Fruit fly (Drosophila melanogaster) whole organism, embryonic: ENCODE results near the gene Hip14.
A peak's percentile ranks its signal among the peaks of the same experiment; 100 is the strongest.

Source experiments
- Aef1 ChIP-seq: fragments of 200-800 bp; sonication (Bioruptor generic); IDR thresholded peaks from 3 replicates; pipeline ENCODE4 v1.3.6; 2022; ENCODE audit warnings: missing biosample characterization, missing genetic modification characterization
- Asciz ChIP-seq: fragments of 200-800 bp; sonication (Bioruptor generic); optimal IDR thresholded peaks from 2 replicates; lab custom pipeline; 2017; ENCODE audit warnings: missing biosample characterization, mild to moderate bottlenecking, missing genetic modification characterization, missing genetic modification reagents
- Blimp-1 ChIP-seq: fragments of 200-800 bp; sonication (Bioruptor generic); optimal IDR thresholded peaks from 3 replicates; lab custom pipeline; 2018; ENCODE audit warnings: missing biosample characterization, missing genetic modification characterization, mild to moderate bottlenecking, moderate library complexity, missing genetic modification reagents
- CG12769 ChIP-seq: fragments of 200-800 bp; sonication (Bioruptor generic); optimal IDR thresholded peaks from 2 replicates; lab custom pipeline; 2019; ENCODE audit warnings: missing biosample characterization, mild to moderate bottlenecking, missing genetic modification characterization, moderate library complexity
- CG14441 ChIP-seq: fragments of 200-800 bp; sonication (Bioruptor generic); IDR thresholded peaks from 2 replicates; pipeline ENCODE4 v1.3.6; 2022; ENCODE audit warnings: missing biosample characterization, missing genetic modification characterization
- CG1647 ChIP-seq: fragments of 200-800 bp; sonication (Bioruptor generic); optimal IDR thresholded peaks from 3 replicates; lab custom pipeline; 2016; ENCODE audit warnings: missing biosample characterization, missing genetic modification characterization
- CG17568 ChIP-seq: fragments of 200-800 bp; sonication (Bioruptor generic); optimal IDR thresholded peaks from 2 replicates; lab custom pipeline; 2018; ENCODE audit warnings: missing biosample characterization, mild to moderate bottlenecking, missing genetic modification characterization, moderate library complexity
- CG2678 ChIP-seq: fragments of 200-800 bp; sonication (Bioruptor generic); optimal IDR thresholded peaks from 3 replicates; lab custom pipeline; 2019; ENCODE audit warnings: missing biosample characterization, mild to moderate bottlenecking, missing genetic modification characterization, moderate library complexity
- CG31224 ChIP-seq: fragments of 200-800 bp; sonication (Bioruptor generic); IDR thresholded peaks from 2 replicates; pipeline ENCODE4 v1.3.6; 2022; ENCODE audit warnings: missing biosample characterization, missing genetic modification characterization
- CG3726 ChIP-seq: fragments of 200-800 bp; sonication (Bioruptor generic); IDR thresholded peaks from 3 replicates; pipeline ENCODE4, ENCODE4 v1.3.6; 2022; ENCODE audit warnings: missing biosample characterization, missing genetic modification characterization
- CG4617 ChIP-seq: fragments of 200-800 bp; sonication (Bioruptor generic); optimal IDR thresholded peaks from 3 replicates; lab custom pipeline; 2016; ENCODE audit warnings: missing biosample characterization, missing genetic modification characterization, borderline replicate concordance
- CG7372 ChIP-seq: fragments of 200-800 bp; sonication (Bioruptor generic); IDR thresholded peaks from 2 replicates; pipeline ENCODE4 v1.3.6; 2022; ENCODE audit warnings: missing biosample characterization, missing genetic modification characterization
- CG7928 ChIP-seq: fragments of 200-800 bp; sonication (Bioruptor generic); optimal IDR thresholded peaks from 2 replicates; lab custom pipeline; 2017; ENCODE audit warnings: missing biosample characterization, mild to moderate bottlenecking, missing genetic modification characterization
- CG8944 ChIP-seq: fragments of 200-800 bp; sonication (Bioruptor generic); optimal IDR thresholded peaks from 3 replicates; lab custom pipeline; 2016; ENCODE audit warnings: missing biosample characterization, missing genetic modification characterization
- CoRest ChIP-seq: fragments of 200-800 bp; sonication (Bioruptor generic); optimal IDR thresholded peaks from 3 replicates; lab custom pipeline; 2018; ENCODE audit warnings: missing biosample characterization, mild to moderate bottlenecking, missing genetic modification characterization, moderate library complexity
- D ChIP-seq, 2 experiments: fragments of 200-800 bp in 1 of 2; fragments of >200 bp in 1 of 2; sonication (Bioruptor generic) in 1 of 2; optimal IDR thresholded peaks; 2 replicates in 1 of 2; 3 replicates in 1 of 2; lab custom pipeline; 2017; ENCODE audit warnings: mild to moderate bottlenecking in 1 of 2, missing biosample characterization in 1 of 2, missing genetic modification characterization in 1 of 2, missing genetic modification reagents in 1 of 2
- D19B ChIP-seq: fragments of 200-800 bp; sonication (Bioruptor generic); optimal IDR thresholded peaks from 2 replicates; lab custom pipeline; 2017; ENCODE audit warnings: missing biosample characterization, mild to moderate bottlenecking, missing genetic modification characterization
- Dfd ChIP-seq, 2 experiments: fragments of >200 bp; optimal IDR thresholded peaks; 2 replicates each; lab custom pipeline; 2017; ENCODE audit warnings: missing biosample characterization in 2 of 2, missing genetic modification characterization in 2 of 2
- Dip2 ChIP-seq: fragments of 200-800 bp; sonication (Bioruptor generic); IDR thresholded peaks from 2 replicates; pipeline ENCODE4 v1.3.6; 2022; ENCODE audit warnings: missing biosample characterization, missing genetic modification characterization
- Doc2 ChIP-seq: fragments of 200-800 bp; sonication (Bioruptor generic); IDR thresholded peaks from 2 replicates; pipeline ENCODE4 v1.3.6; 2022; ENCODE audit warnings: missing biosample characterization, missing genetic modification characterization
- Dp ChIP-seq: fragments of 200-800 bp; sonication (Bioruptor generic); optimal IDR thresholded peaks from 2 replicates; lab custom pipeline; 2018; ENCODE audit warnings: missing biosample characterization, mild to moderate bottlenecking, missing genetic modification characterization, moderate library complexity
- Drgx ChIP-seq: fragments of 200-800 bp; sonication (Bioruptor generic); IDR thresholded peaks from 2 replicates; pipeline ENCODE4 v1.3.6; 2022; ENCODE audit warnings: missing biosample characterization, missing genetic modification characterization
- HLH4C ChIP-seq: fragments of 200-800 bp; sonication (Bioruptor generic); IDR thresholded peaks from 3 replicates; pipeline ENCODE4 v1.3.6; 2022; ENCODE audit warnings: missing biosample characterization, missing genetic modification characterization; ENCODE audit not compliant: partially characterized antibody
- Hr39 ChIP-seq: fragments of >200 bp; optimal IDR thresholded peaks from 2 replicates; lab custom pipeline; 2017
- Lim3 ChIP-seq: fragments of 200-800 bp; sonication (Bioruptor generic); IDR thresholded peaks from 2 replicates; pipeline ENCODE4 v1.3.6; 2022; ENCODE audit warnings: missing biosample characterization, missing genetic modification characterization
- Meics ChIP-seq: fragments of 200-800 bp; sonication (Bioruptor generic); optimal IDR thresholded peaks from 2 replicates; lab custom pipeline; 2017; ENCODE audit warnings: missing biosample characterization, mild to moderate bottlenecking, missing genetic modification characterization
- Mes4 ChIP-seq: fragments of 200-800 bp; sonication (Bioruptor generic); optimal IDR thresholded peaks from 2 replicates; lab custom pipeline; 2016; ENCODE audit warnings: missing biosample characterization, missing genetic modification characterization
- Oli ChIP-seq: fragments of 200-800 bp; sonication (Bioruptor generic); optimal IDR thresholded peaks from 2 replicates; lab custom pipeline; 2018; ENCODE audit warnings: missing biosample characterization, mild to moderate bottlenecking, missing genetic modification characterization, moderate library complexity
- Optix ChIP-seq: fragments of 200-800 bp; sonication (Bioruptor generic); IDR thresholded peaks from 3 replicates; pipeline ENCODE4 v1.3.6; 2022; ENCODE audit warnings: missing biosample characterization, missing genetic modification characterization
- Six4 ChIP-seq: fragments of 200-800 bp; sonication (Bioruptor generic); optimal IDR thresholded peaks from 2 replicates; lab custom pipeline; 2016; ENCODE audit warnings: missing biosample characterization, missing genetic modification characterization
- Trl ChIP-seq, 3 experiments: fragments of >200 bp in 2 of 3; fragments of 200-800 bp in 1 of 3; sonication (Bioruptor generic) in 1 of 3; optimal IDR thresholded peaks; 2 replicates in 1 of 3; 3 replicates in 2 of 3; lab custom pipeline; 2016 to 2017; ENCODE audit warnings: missing biosample characterization in 1 of 3, missing genetic modification characterization in 1 of 3
- Usf ChIP-seq: fragments of 200-800 bp; sonication (Bioruptor generic); optimal IDR thresholded peaks from 2 replicates; lab custom pipeline; 2017; ENCODE audit warnings: missing genotype, missing biosample characterization, missing genetic modification characterization
- Xrp1 ChIP-seq: fragments of 200-800 bp; sonication (Bioruptor generic); IDR thresholded peaks from 2 replicates; pipeline ENCODE4 v1.3.6; 2022; ENCODE audit warnings: missing biosample characterization, missing genetic modification characterization
- ac ChIP-seq: fragments of 200-800 bp; sonication (Bioruptor generic); optimal IDR thresholded peaks from 3 replicates; lab custom pipeline; 2017; ENCODE audit warnings: missing biosample characterization, mild to moderate bottlenecking, missing genetic modification characterization
- croc ChIP-seq: fragments of 200-800 bp; sonication (Bioruptor generic); conservative IDR thresholded peaks from 3 replicates; pipeline ENCODE4 v1.3.6; 2022; ENCODE audit warnings: missing biosample characterization, missing genetic modification characterization
- dm ChIP-seq: fragments of 200-800 bp; sonication (Bioruptor generic); optimal IDR thresholded peaks from 3 replicates; lab custom pipeline; 2016; ENCODE audit warnings: missing biosample characterization, missing genetic modification characterization
- dpn ChIP-seq, 2 experiments: fragments of 200-800 bp; sonication (Bioruptor generic); optimal IDR thresholded peaks; 3 replicates each; lab custom pipeline; 2016; ENCODE audit warnings: missing biosample characterization in 2 of 2, missing genetic modification characterization in 2 of 2
- emc ChIP-seq: fragments of 200-800 bp; sonication (Bioruptor generic); optimal IDR thresholded peaks from 2 replicates; lab custom pipeline; 2016; ENCODE audit warnings: missing biosample characterization, missing genetic modification characterization
- fd64A ChIP-seq: fragments of 200-800 bp; sonication (Bioruptor generic); optimal IDR thresholded peaks from 3 replicates; lab custom pipeline; 2018; ENCODE audit warnings: missing biosample characterization, mild to moderate bottlenecking, missing genetic modification characterization
- fru ChIP-seq: fragments of >200 bp; optimal IDR thresholded peaks from 2 replicates; lab custom pipeline; 2017
- gcm2 ChIP-seq: fragments of 200-800 bp; sonication (Bioruptor generic); optimal IDR thresholded peaks from 2 replicates; lab custom pipeline; 2016; ENCODE audit warnings: missing biosample characterization, missing genetic modification characterization
- hbn ChIP-seq: fragments of 200-800 bp; sonication (Bioruptor generic); IDR thresholded peaks from 2 replicates; pipeline ENCODE4 v1.3.6; 2022; ENCODE audit warnings: missing biosample characterization, missing genetic modification characterization; ENCODE audit not compliant: partially characterized antibody
- lab ChIP-seq: fragments of 200-800 bp; sonication (Bioruptor generic); optimal IDR thresholded peaks from 3 replicates; lab custom pipeline; 2017; ENCODE audit warnings: missing biosample characterization, missing genetic modification characterization, mild to moderate bottlenecking, moderate library complexity, missing genetic modification reagents
- mirr ChIP-seq: fragments of 200-800 bp; sonication (Bioruptor generic); optimal IDR thresholded peaks from 3 replicates; lab custom pipeline; 2018; ENCODE audit warnings: missing biosample characterization, mild to moderate bottlenecking, missing genetic modification characterization
- row ChIP-seq: fragments of 200-800 bp; sonication (Bioruptor generic); IDR thresholded peaks from 3 replicates; pipeline ENCODE4 v1.3.6; 2022; ENCODE audit warnings: missing biosample characterization, missing genetic modification characterization
- sens ChIP-seq: fragments of 200-800 bp; sonication (Bioruptor generic); peaks from one replicate; lab custom pipeline; 2016; ENCODE audit warnings: missing biosample characterization, missing genetic modification characterization
- sens-2 ChIP-seq: fragments of 200-800 bp; sonication (Bioruptor generic); IDR thresholded peaks from 2 replicates; pipeline ENCODE4 v1.3.6; 2022; ENCODE audit warnings: missing biosample characterization, missing genetic modification characterization
- sqz ChIP-seq: fragments of 200-800 bp; sonication (Bioruptor generic); optimal IDR thresholded peaks from 3 replicates; lab custom pipeline; 2018; ENCODE audit warnings: missing biosample characterization, mild to moderate bottlenecking, missing genetic modification characterization
- stwl ChIP-seq: fragments of 200-800 bp; sonication (Bioruptor generic); optimal IDR thresholded peaks from 3 replicates; lab custom pipeline; 2018; ENCODE audit warnings: missing biosample characterization, mild to moderate bottlenecking, missing genetic modification characterization, moderate library complexity
- trh ChIP-seq: fragments of 200-800 bp; sonication (Bioruptor generic); optimal IDR thresholded peaks from 2 replicates; lab custom pipeline; 2016; ENCODE audit warnings: missing biosample characterization, missing genetic modification characterization
- zen2 ChIP-seq: fragments of 200-800 bp; sonication (Bioruptor generic); IDR thresholded peaks from 3 replicates; pipeline ENCODE4 v1.3.6; 2022; ENCODE audit warnings: missing biosample characterization, missing genetic modification characterization; ENCODE audit not compliant: partially characterized antibody

Gene Hip14

dm6 chr3L:16023020-16023648 lies 35.1 kb downstream of the Hip14 start, which contains the start of gene Notum:
Gene Notum, plus strand, starts transcription at chr3L:16023480.
- TF ChIP-seq Oli (tag; lab: Kevin White, UChicago) (no peak), hbn (GFP tag; lab: Robert Waterston, UW) (no peak), stwl (tag; lab: Kevin White, UChicago) (no peak), mirr (GFP tag; lab: Kevin White, UChicago) (no peak), Asciz (GFP tag; lab: Kevin White, UChicago) (no peak), CG2678 (tag; lab: Kevin White, UChicago) (no peak), Blimp-1 (no peak), dpn (GFP tag; optimal IDR thresholded peaks at IDR 0.05; lab: Kevin White, UChicago) (no peak), CoRest (tag; lab: Kevin White, UChicago) (no peak), Drgx (GFP tag; lab: Robert Waterston, UW) (no peak), sens (GFP tag; lab: Kevin White, UChicago) (peak; percentile 84), Lim3 (GFP tag; lab: Robert Waterston, UW) (no peak), Dp (GFP tag; lab: Kevin White, UChicago) (no peak), row (GFP tag; lab: Robert Waterston, UW) (no peak), CG3726 (GFP tag; lab: Robert Waterston, UW) (no peak), dm (no peak), Xrp1 (GFP tag; lab: Robert Waterston, UW) (0 out of 2 replicates have a peak, but pooled peaks have one; percentile 4), sqz (GFP tag; lab: Kevin White, UChicago) (no peak), gcm2 (no peak), Meics (GFP tag; lab: Kevin White, UChicago) (no peak), Usf (GFP tag; lab: Kevin White, UChicago) (no peak), CG1647 (no peak), Optix (GFP tag; lab: Robert Waterston, UW) (no peak), D19B (GFP tag; lab: Kevin White, UChicago) (no peak), fd64A (no peak), Aef1 (GFP tag; lab: Robert Waterston, UW) (no peak), fru (lab: Kevin White, UChicago) (no peak), CG17568 (GFP tag; lab: Kevin White, UChicago) (no peak), Six4 (GFP tag; lab: Kevin White, UChicago) (no peak), croc (GFP tag; lab: Robert Waterston, UW) (no peak), CG14441 (0 out of 2 replicates have a peak, but pooled peaks have one; percentile 11), trh (GFP tag; lab: Kevin White, UChicago) (no peak), CG8944 (no peak), Mes4 (GFP tag; lab: Kevin White, UChicago) (peak; percentile 11), CG31224 (no peak), Dfd (GFP tag; optimal IDR thresholded peaks at IDR 0.05; lab: Kevin White, UChicago) (no peak), CG12769 (tag; lab: Kevin White, UChicago) (no peak), lab (GFP tag; lab: Kevin White, UChicago) (no peak), HLH4C (GFP tag; lab: Robert Waterston, UW) (no peak), sens-2 (GFP tag; lab: Robert Waterston, UW) (no peak), CG7928 (GFP tag; lab: Kevin White, UChicago) (no peak), Trl (optimal IDR thresholded peaks at IDR 0.05; lab: Kevin White, UChicago) (peak; percentile 38 to 56), Trl (GFP tag; optimal IDR thresholded peaks at IDR 0.05; lab: Kevin White, UChicago) (no peak), zen2 (no peak), D (optimal IDR thresholded peaks at IDR 0.05; lab: Kevin White, UChicago) (no peak), D (GFP tag; optimal IDR thresholded peaks at IDR 0.05; lab: Kevin White, UChicago) (no peak), CG4617 (GFP tag; lab: Kevin White, UChicago) (no peak), emc (GFP tag; lab: Kevin White, UChicago) (no peak), ac (GFP tag; lab: Kevin White, UChicago) (peak; percentile 3), CG7372 (GFP tag; lab: Robert Waterston, UW) (no peak), Doc2 (GFP tag; lab: Robert Waterston, UW) (no peak), Dip2 (GFP tag; lab: Robert Waterston, UW) (no peak), Hr39 (lab: Kevin White, UChicago) (no peak)
